Worm (Caenorhabditis elegans): Measurements from ENCODE around the gene gsto-1.
A peak's percentile ranks its signal among the peaks of the same experiment; 100 is the strongest.

Gene gsto-1

ce11 chrIII:7897733-7898132 lies 49.1 kb downstream of the gsto-1 start (continued):
- TF ChIP-seq lin-14 (GFP tag; optimal IDR thresholded peaks at IDR 0.05): peak; percentile 57
- TF ChIP-seq fos-1 (tag; optimal IDR thresholded peaks at IDR 0.05): no peak
- no peak for TF ChIP-seq skn-1 (tag; optimal IDR thresholded peaks at IDR 0.05)
- peak; percentile 71 for TF ChIP-seq nhr-90 (tag; optimal IDR thresholded peaks at IDR 0.05; ENCODE audit: poor library complexity)
- TF ChIP-seq lin-39 (tag; optimal IDR thresholded peaks at IDR 0.05): no peak
- no peak for TF ChIP-seq ceh-88 (GFP tag; IDR thresholded peaks at IDR 0.05)
- TF ChIP-seq ceh-63 (GFP tag; optimal IDR thresholded peaks at IDR 0.05): no peak
- TF ChIP-seq isw-1 (GFP tag; IDR thresholded peaks at IDR 0.05): no peak
- no peak for TF ChIP-seq nhr-28 (tag; optimal IDR thresholded peaks at IDR 0.05)
- TF ChIP-seq sup-37 (GFP tag; optimal IDR thresholded peaks at IDR 0.05): no peak
- peak in 1 of 3 experiments; percentile 9 for TF ChIP-seq dpl-1 (GFP tag; optimal IDR thresholded peaks at IDR 0.05)
- TF ChIP-seq fkh-4 (tag; optimal IDR thresholded peaks at IDR 0.05; ENCODE audit: borderline replicate concordance): no peak
- TF ChIP-seq mep-1 (tag; optimal IDR thresholded peaks at IDR 0.05): no peak
- no peak for TF ChIP-seq ceh-90 (tag; optimal IDR thresholded peaks at IDR 0.05)
- TF ChIP-seq ztf-4 (tag; optimal IDR thresholded peaks at IDR 0.05): no peak
- no peak for TF ChIP-seq nhr-12 (tag; optimal IDR thresholded peaks at IDR 0.05)
- peak; percentile 81 for TF ChIP-seq nhr-20 (tag; optimal IDR thresholded peaks at IDR 0.05)
- no peak for TF ChIP-seq dsc-1 (tag; optimal IDR thresholded peaks at IDR 0.05)
- peak; percentile 95 for TF ChIP-seq nhr-85 (tag)
- TF ChIP-seq hlh-4 (tag; optimal IDR thresholded peaks at IDR 0.05): no peak
- TF ChIP-seq ets-5 (GFP tag; IDR thresholded peaks at IDR 0.05): no peak
- TF ChIP-seq swsn-7 (tag; optimal IDR thresholded peaks at IDR 0.05): no peak
- no peak for TF ChIP-seq hlh-17 (GFP tag; optimal IDR thresholded peaks at IDR 0.05; ENCODE audit: borderline replicate concordance)
- no peak for TF ChIP-seq xbp-1 (tag; optimal IDR thresholded peaks at IDR 0.05)
- no peak for TF ChIP-seq egl-27 (tag; optimal IDR thresholded peaks at IDR 0.05)
- TF ChIP-seq lin-15B (tag; optimal IDR thresholded peaks at IDR 0.05): no peak
- TF ChIP-seq nhr-71 (tag; optimal IDR thresholded peaks at IDR 0.05): peak; percentile 75
- TF ChIP-seq nhr-237 (tag; optimal IDR thresholded peaks at IDR 0.05): peak; percentile 1
- no peak for TF ChIP-seq unc-98 (GFP tag; IDR thresholded peaks at IDR 0.05)
- peak; percentile 80 for TF ChIP-seq nhr-19 (GFP tag; conservative IDR thresholded peaks at IDR 0.05)
- TF ChIP-seq nhr-11 (tag; optimal IDR thresholded peaks at IDR 0.05): no peak
- TF ChIP-seq ama-1 (optimal IDR thresholded peaks at IDR 0.05): no peak
- TF ChIP-seq fkh-8 (tag; optimal IDR thresholded peaks at IDR 0.05): no peak
- TF ChIP-seq mef-2 (tag; optimal IDR thresholded peaks at IDR 0.05): no peak
- TF ChIP-seq nhr-47 (tag; optimal IDR thresholded peaks at IDR 0.05): peak; percentile 36
- TF ChIP-seq pag-3 (tag; optimal IDR thresholded peaks at IDR 0.05; ENCODE audit: borderline replicate concordance, insufficient read depth): no peak
- TF ChIP-seq jun-1 (tag; optimal IDR thresholded peaks at IDR 0.05): no peak
- TF ChIP-seq pqm-1 (tag; optimal IDR thresholded peaks at IDR 0.05): no peak
- TF ChIP-seq elt-2 (tag; optimal IDR thresholded peaks at IDR 0.05): no peak
- no peak for TF ChIP-seq C34B4.2 (tag; optimal IDR thresholded peaks at IDR 0.05)
- no peak for TF ChIP-seq ceh-82 (tag; optimal IDR thresholded peaks at IDR 0.05)
- no peak for TF ChIP-seq rnt-1 (tag; optimal IDR thresholded peaks at IDR 0.05)
- TF ChIP-seq unc-86 (tag; optimal IDR thresholded peaks at IDR 0.05): no peak
- no peak for TF ChIP-seq pax-3 (tag; optimal IDR thresholded peaks at IDR 0.05)
- no peak for TF ChIP-seq nhr-84 (tag; optimal IDR thresholded peaks at IDR 0.05)
- TF ChIP-seq aha-1 (tag; optimal IDR thresholded peaks at IDR 0.05): no peak
- TF ChIP-seq mdl-1 (tag; optimal IDR thresholded peaks at IDR 0.05): no peak
- no peak for TF ChIP-seq aly-2 (tag; optimal IDR thresholded peaks at IDR 0.05)
- no peak for TF ChIP-seq snpc-4 (tag; optimal IDR thresholded peaks at IDR 0.05)
- no peak for TF ChIP-seq Y116A8C.19 (tag; optimal IDR thresholded peaks at IDR 0.05; ENCODE audit: borderline replicate concordance)
- no peak for TF ChIP-seq unc-30 (tag; optimal IDR thresholded peaks at IDR 0.05)
- TF ChIP-seq zag-1 (tag; optimal IDR thresholded peaks at IDR 0.05): no peak
- TF ChIP-seq elt-3 (tag; optimal IDR thresholded peaks at IDR 0.05): peak in 5 of 6 experiments; percentile 27 to 85 (median 48)
